Worm (Caenorhabditis elegans) whole organism, L2 larva: ENCODE data around the gene glb-30.

Experiments used
- ZK546.5 ChIP-seq: sonication (generic microtip); optimal IDR thresholded peaks from 2 replicates; lab custom pipeline; 2017; ENCODE audit warnings: missing biosample characterization, missing genetic modification characterization
- aly-2 ChIP-seq: fragments of 150-350 bp; optimal IDR thresholded peaks from 2 replicates; lab custom pipeline; 2014; ENCODE audit warnings: missing biosample characterization, missing genetic modification characterization
- ama-1 ChIP-seq: fragments of 150-350 bp; optimal IDR thresholded peaks from 2 replicates; lab custom pipeline; 2018; ENCODE audit warnings: inconsistent platforms
- crh-2 ChIP-seq: sonication (generic microtip); optimal IDR thresholded peaks from 2 replicates; lab custom pipeline; 2017; ENCODE audit warnings: missing biosample characterization, missing genetic modification characterization
- dmd-4 ChIP-seq: sonication (generic microtip); optimal IDR thresholded peaks from 2 replicates; lab custom pipeline; 2017; ENCODE audit warnings: missing biosample characterization, missing genetic modification characterization
- egl-27 ChIP-seq: sonication (generic microtip); optimal IDR thresholded peaks from 3 replicates; lab custom pipeline; 2017; ENCODE audit warnings: missing biosample characterization, missing genetic modification reagents, missing genetic modification characterization
- fos-1 ChIP-seq: fragments of 150-350 bp; optimal IDR thresholded peaks from 2 replicates; lab custom pipeline; 2014; ENCODE audit warnings: missing biosample characterization, missing genetic modification characterization
- gmeb-1 ChIP-seq: fragments of 150-350 bp; optimal IDR thresholded peaks from 2 replicates; lab custom pipeline; 2014; ENCODE audit warnings: missing biosample characterization, missing genetic modification characterization
- lin-39 ChIP-seq: fragments of 150-350 bp; optimal IDR thresholded peaks from 2 replicates; lab custom pipeline; 2014; ENCODE audit warnings: missing biosample characterization, missing genetic modification reagents, missing genetic modification characterization
- lsy-2 ChIP-seq, 2 experiments: fragments of 150-350 bp in 1 of 2; sonication (generic microtip) in 1 of 2; optimal IDR thresholded peaks; 2 replicates each; lab custom pipeline; 2014 to 2017; ENCODE audit warnings: missing biosample characterization in 2 of 2, missing genetic modification characterization in 2 of 2
- mab-5 ChIP-seq: fragments of 150-350 bp; optimal IDR thresholded peaks from 2 replicates; lab custom pipeline; 2014; ENCODE audit warnings: missing biosample characterization, missing genetic modification characterization
- mbf-1 ChIP-seq: sonication (generic microtip); optimal IDR thresholded peaks from 2 replicates; lab custom pipeline; 2017; ENCODE audit warnings: missing biosample characterization, missing genetic modification characterization
- mdl-1 ChIP-seq, 2 experiments: fragments of 150-350 bp in 1 of 2; sonication (generic microtip) in 1 of 2; optimal IDR thresholded peaks; 2 replicates each; lab custom pipeline; 2017; ENCODE audit warnings: missing biosample characterization in 2 of 2, missing genetic modification characterization in 2 of 2
- nhr-11 ChIP-seq: fragments of 150-350 bp; optimal IDR thresholded peaks from 2 replicates; lab custom pipeline; 2014; ENCODE audit warnings: missing biosample characterization, missing genetic modification characterization
- nhr-12 ChIP-seq: fragments of 150-350 bp; optimal IDR thresholded peaks from 2 replicates; lab custom pipeline; 2014; ENCODE audit warnings: missing biosample characterization, missing genetic modification characterization
- nhr-21 ChIP-seq: fragments of 150-350 bp; optimal IDR thresholded peaks from 2 replicates; lab custom pipeline; 2014; ENCODE audit warnings: missing biosample characterization, missing genetic modification characterization
- nhr-237 ChIP-seq: fragments of 150-350 bp; optimal IDR thresholded peaks from 2 replicates; lab custom pipeline; 2014; ENCODE audit warnings: missing biosample characterization, missing genetic modification characterization
- nhr-6 ChIP-seq: fragments of 150-350 bp; optimal IDR thresholded peaks from 2 replicates; lab custom pipeline; 2014; ENCODE audit warnings: missing biosample characterization, missing genetic modification characterization
- nhr-77 ChIP-seq: fragments of 150-350 bp; optimal IDR thresholded peaks from 2 replicates; lab custom pipeline; 2014; ENCODE audit warnings: missing biosample characterization, missing genetic modification characterization
- peb-1 ChIP-seq: fragments of 150-350 bp; optimal IDR thresholded peaks from 2 replicates; lab custom pipeline; 2014; ENCODE audit warnings: missing biosample characterization, missing genetic modification characterization
- sem-4 ChIP-seq: fragments of 150-350 bp; optimal IDR thresholded peaks from 2 replicates; lab custom pipeline; 2014; ENCODE audit warnings: missing biosample characterization, missing genetic modification reagents, missing genetic modification characterization
- skn-1 ChIP-seq: sonication (generic microtip); optimal IDR thresholded peaks from 2 replicates; lab custom pipeline; 2017; ENCODE audit warnings: missing biosample characterization, missing genetic modification characterization
- sma-3 ChIP-seq: sonication (generic microtip); optimal IDR thresholded peaks from 2 replicates; lab custom pipeline; 2016; ENCODE audit warnings: missing genetic modification reagents, missing genetic modification characterization, missing compliant biosample characterization
- sma-9 ChIP-seq, 2 experiments: fragments of 150-350 bp in 1 of 2; sonication (generic microtip) in 1 of 2; optimal IDR thresholded peaks; 2 replicates each; lab custom pipeline; 2014 to 2016; ENCODE audit warnings: missing genetic modification characterization in 2 of 2, mild to moderate bottlenecking in 1 of 2, missing biosample characterization in 1 of 2, missing compliant biosample characterization in 1 of 2, missing genetic modification reagents in 1 of 2, moderate library complexity in 1 of 2
- unc-39 ChIP-seq: fragments of 150-350 bp; optimal IDR thresholded peaks from 2 replicates; lab custom pipeline; 2014; ENCODE audit warnings: missing biosample characterization, missing genetic modification characterization
- unc-62 ChIP-seq: fragments of 150-350 bp; optimal IDR thresholded peaks from 2 replicates; lab custom pipeline; 2014; ENCODE audit warnings: missing biosample characterization, missing genetic modification reagents, missing genetic modification characterization
- ztf-1 ChIP-seq: fragments of 200-800 bp; sonication (Bioruptor generic); conservative IDR thresholded peaks from 2 replicates; pipeline ENCODE4 v1.3.6; 2022; ENCODE audit warnings: missing genetic modification characterization, missing compliant biosample characterization
- ztf-11 ChIP-seq: sonication (generic microtip); optimal IDR thresholded peaks from 2 replicates; lab custom pipeline; 2017; ENCODE audit warnings: missing biosample characterization, missing genetic modification characterization
- ztf-4 ChIP-seq: fragments of 150-350 bp; optimal IDR thresholded peaks from 2 replicates; lab custom pipeline; 2014; ENCODE audit warnings: missing biosample characterization, missing genetic modification characterization

Gene glb-30

ce11 chrIII:1662405-1662804 lies 6.0 kb downstream of the glb-30 start:
- TF ChIP-seq ztf-4 (tag; lab: Kevin White, UChicago) = no peak
- TF ChIP-seq skn-1 (tag; lab: Kevin White, UChicago) = no peak

- peak; percentile 69 for TF ChIP-seq skn-1 (tag; lab: Kevin White, UChicago)
- TF ChIP-seq nhr-21 (tag; lab: Kevin White, UChicago) = no peak
- TF ChIP-seq crh-2 = peak; percentile 9
- TF ChIP-seq fos-1 (tag; lab: Kevin White, UChicago) = peak; percentile 99
Measured at ce11 chrIII:1661031-1661430, 7.4 kb downstream of the glb-30 start.

DNA sequence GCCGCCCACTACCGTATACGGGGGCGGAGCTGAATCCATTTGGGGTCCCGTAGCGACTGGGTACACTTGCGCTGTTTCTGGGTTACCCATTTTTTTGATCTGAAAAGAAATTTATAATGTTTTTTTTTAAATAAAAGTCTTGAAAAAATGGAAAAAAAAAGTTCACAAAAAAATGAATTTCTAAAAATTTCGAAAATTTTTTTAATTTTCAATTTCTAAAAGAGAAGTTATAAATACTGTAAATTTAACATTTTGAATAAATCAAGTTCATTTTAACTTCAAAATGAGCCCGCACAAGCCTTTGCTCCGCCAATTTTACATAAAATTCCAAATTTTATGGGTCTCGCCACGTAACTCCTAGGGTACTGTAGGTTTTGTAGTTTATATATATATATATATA lies 8.7 kb downstream of the glb-30 start, which contains the start of gene Y22D7AL.15:
TSS of gene Y22D7AL.15 (minus strand) at position 101 of the 400 bp plus-strand sequence.
- TF ChIP-seq lsy-2 (tag; optimal IDR thresholded peaks at IDR 0.05; lab: Kevin White, UChicago) (no peak), ztf-1 (no peak), nhr-6 (tag; lab: Kevin White, UChicago) (no peak), sma-3 (no peak), lin-39 (tag; lab: Kevin White, UChicago) (no peak), nhr-12 (tag; lab: Kevin White, UChicago) (no peak), peb-1 (tag; lab: Kevin White, UChicago) (no peak), mab-5 (no peak), nhr-237 (tag; lab: Kevin White, UChicago) (no peak), ztf-11 (tag; lab: Kevin White, UChicago) (no peak), unc-39 (tag; lab: Kevin White, UChicago) (no peak), nhr-21 (tag; lab: Kevin White, UChicago) (no peak), gmeb-1 (tag; lab: Kevin White, UChicago) (no peak), sem-4 (no peak), fos-1 (tag; lab: Kevin White, UChicago) (no peak)
- TF ChIP-seq, all 48 proteins: peak for 0

- TF ChIP-seq unc-62 (GFP tag; lab: Kevin White, UChicago) = no peak
- no peak for TF ChIP-seq skn-1 (tag; lab: Kevin White, UChicago)
Measured at ce11 chrIII:1657380-1657779, 11.0 kb downstream of the glb-30 start, which contains the start of gene cht-4. TSS of gene cht-4 (minus strand) at chrIII:1657480.

DNA sequence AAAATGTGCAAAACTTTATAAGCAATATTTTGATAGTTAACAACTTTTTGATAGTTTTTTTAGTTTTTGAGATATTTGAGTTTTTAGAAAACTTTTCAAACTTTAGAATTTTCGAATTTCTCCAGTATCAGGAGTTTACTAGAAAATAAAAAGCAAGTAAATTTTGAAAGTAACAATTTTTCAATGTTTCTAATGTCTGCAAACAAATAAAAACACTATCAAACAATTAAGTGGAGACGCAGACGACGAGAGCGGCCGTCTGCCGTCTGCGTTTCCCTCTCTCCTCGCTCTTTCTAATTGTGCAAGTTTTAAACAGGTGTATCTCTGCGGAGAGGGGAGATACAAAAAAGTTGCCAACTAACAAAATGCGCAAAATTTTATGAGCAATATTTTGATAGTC lies 15.5 kb downstream of the glb-30 start:
- TF ChIP-seq mdl-1 (tag; optimal IDR thresholded peaks at IDR 0.05; lab: Kevin White, UChicago) = no peak
- no peak for TF ChIP-seq nhr-6 (tag; lab: Kevin White, UChicago)
- TF ChIP-seq ZK546.5 (tag; lab: Kevin White, UChicago) = no peak
- TF ChIP-seq aly-2 (tag; lab: Kevin White, UChicago) = no peak
- no peak for TF ChIP-seq dmd-4
- TF ChIP-seq ama-1 (lab: Kevin White, UChicago) = no peak
- TF ChIP-seq lsy-2 (tag; optimal IDR thresholded peaks at IDR 0.05; lab: Kevin White, UChicago) = no peak
- TF ChIP-seq sem-4 = no peak
- TF ChIP-seq ztf-1 = no peak
- TF ChIP-seq nhr-11 (tag; lab: Kevin White, UChicago) = no peak

DNA sequence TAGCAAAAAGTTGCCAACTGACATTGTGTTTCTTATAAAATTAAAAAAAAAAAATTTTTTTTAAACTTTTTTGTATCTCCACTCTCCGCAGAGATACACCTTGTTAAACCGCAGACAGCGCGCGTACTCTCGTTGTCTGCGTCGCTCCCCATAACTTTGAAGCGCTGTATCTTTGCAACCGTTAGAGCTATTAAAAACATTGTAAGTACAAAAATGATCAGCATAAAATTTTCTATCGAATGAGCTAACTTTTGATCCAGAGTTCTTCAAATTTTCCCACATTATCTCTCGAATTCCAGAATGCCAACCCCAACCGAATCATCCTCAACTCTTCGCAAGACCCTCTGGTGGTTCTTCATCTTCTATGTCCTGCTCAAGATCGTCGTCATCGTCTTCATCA lies 16.2 kb downstream of the glb-30 start, which contains the start of gene Y22D7AL.1:
TSS of gene Y22D7AL.1 (plus strand) at position 301 of the 400 bp plus-strand sequence.
- no peak for TF ChIP-seq crh-2
- no peak for TF ChIP-seq fos-1 (tag; lab: Kevin White, UChicago)
- TF ChIP-seq nhr-12 (tag; lab: Kevin White, UChicago) = no peak
- no peak for TF ChIP-seq nhr-237 (tag; lab: Kevin White, UChicago)

DNA sequence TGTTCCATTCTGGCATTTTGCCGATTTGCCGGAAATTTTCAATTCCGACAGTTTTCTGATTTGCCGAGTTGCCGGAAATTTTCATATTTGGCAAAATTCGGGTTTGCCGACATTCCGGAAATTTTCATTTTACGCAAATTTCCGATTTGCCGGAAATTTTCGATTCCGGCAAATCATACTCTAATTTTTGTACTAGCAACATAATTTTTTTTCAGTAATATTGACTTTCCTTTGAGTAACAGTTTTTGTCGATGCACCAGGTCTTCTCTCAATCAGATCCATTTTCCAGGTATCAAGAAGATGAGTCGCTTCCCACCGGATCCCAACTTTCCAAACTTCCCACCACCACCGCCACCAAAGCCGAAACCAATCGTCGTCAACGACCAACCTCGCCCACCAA lies 27.3 kb downstream of the glb-30 start, which contains the start of gene Y22D7AL.3:
TSS of gene Y22D7AL.3 (plus strand) at position 301 of the 400 bp plus-strand sequence.
- TF ChIP-seq unc-62 (GFP tag; lab: Kevin White, UChicago) = no peak
- TF ChIP-seq nhr-11 (tag; lab: Kevin White, UChicago) = no peak
- no peak for TF ChIP-seq mbf-1 (tag; lab: Kevin White, UChicago)
- no peak for TF ChIP-seq sma-3
- no peak for TF ChIP-seq sma-9 (GFP tag; optimal IDR thresholded peaks at IDR 0.05; lab: Kevin White, UChicago)
- TF ChIP-seq sma-9 (tag; optimal IDR thresholded peaks at IDR 0.05; lab: Kevin White, UChicago) = no peak
- TF ChIP-seq nhr-77 (tag; lab: Kevin White, UChicago) = no peak
- TF ChIP-seq nhr-21 (tag; lab: Kevin White, UChicago) = no peak
- no peak for TF ChIP-seq egl-27
- TF ChIP-seq ztf-1 = no peak
- no peak for TF ChIP-seq ztf-4 (tag; lab: Kevin White, UChicago)
- TF ChIP-seq nhr-237 (tag; lab: Kevin White, UChicago) = no peak
- TF ChIP-seq sem-4 = no peak
